1 fruit fly cellular context compared by ENCODE assay signal in the genomic region with DNA sequence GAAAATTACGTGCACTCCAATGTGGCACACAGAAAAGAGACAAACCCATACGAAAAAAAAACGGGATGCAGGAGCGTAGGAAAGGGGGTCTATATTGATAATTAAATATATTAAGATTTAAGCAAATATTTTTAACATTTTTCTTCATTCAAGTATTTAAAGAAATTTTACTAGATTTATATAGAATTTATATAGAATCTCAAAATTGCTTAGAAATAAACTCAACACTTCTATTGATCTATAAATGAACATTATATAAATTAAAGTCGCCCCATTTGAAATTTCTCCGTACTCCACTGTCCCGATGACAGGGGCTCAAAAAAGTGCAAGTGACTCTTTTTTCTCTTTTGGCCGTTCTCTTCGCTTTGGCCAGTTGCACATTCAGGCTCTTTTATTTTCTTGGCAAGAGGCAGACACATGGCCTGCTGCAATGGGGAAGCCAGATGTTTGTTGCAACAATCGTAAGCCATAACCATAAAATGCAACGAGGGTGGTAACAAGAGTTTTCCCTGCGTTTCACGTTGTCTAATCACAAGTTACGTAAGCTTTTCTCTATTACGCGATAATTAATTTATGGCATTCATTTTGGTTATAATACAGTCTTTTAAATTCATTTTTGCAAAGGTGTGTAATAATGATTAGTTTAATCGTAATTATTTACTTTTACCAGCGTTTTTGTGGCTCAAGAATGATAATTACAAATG.
A peak's percentile ranks its signal among the peaks of the same experiment; 100 is the strongest.
TF ChIP-seq lines count a peak whose summit lies in the region.

No protein-coding gene starts in this region.

TF ChIP-seq in whole organism, embryonic, 481 proteins besides CTCF, POLR2A, EP300 and RAD21 (continued from another document):
- TF ChIP-seq prd (optimal IDR thresholded peaks at IDR 0.05; lab: Kevin White, UChicago) (no peak), prd (GFP tag; IDR thresholded peaks at IDR 0.05; lab: Robert Waterston, UW) (peak; percentile 76; the same call in 2 of the 3 replicates), dan (GFP tag; IDR thresholded peaks at IDR 0.05; lab: Robert Waterston, UW) (no peak), gem (tag; optimal IDR thresholded peaks at IDR 0.05; lab: Kevin White, UChicago) (peak; percentile 75), ttk (GFP tag; IDR thresholded peaks at IDR 0.05; lab: Robert Waterston, UW) (no peak), CG4424 (GFP tag; optimal IDR thresholded peaks at IDR 0.05; lab: Kevin White, UChicago) (peak; percentile 26), CG7271 (tag; optimal IDR thresholded peaks at IDR 0.05; lab: Kevin White, UChicago) (peak; percentile 27), CG18476 (GFP tag; optimal IDR thresholded peaks at IDR 0.05; lab: Kevin White, UChicago) (peak; percentile 92), sob (GFP tag; IDR thresholded peaks at IDR 0.05; lab: Robert Waterston, UW) (no peak), grau (tag; optimal IDR thresholded peaks at IDR 0.05; lab: Kevin White, UChicago) (peak; percentile 45), Stat92E (GFP tag; optimal IDR thresholded peaks at IDR 0.05; lab: Kevin White, UChicago) (no peak), Ssrp (tag; optimal IDR thresholded peaks at IDR 0.05; lab: Kevin White, UChicago) (peak; percentile 49), sna (GFP tag; IDR thresholded peaks at IDR 0.05; lab: Robert Waterston, UW; ENCODE audit: partially characterized antibody) (no peak), Hey (tag; optimal IDR thresholded peaks at IDR 0.05; lab: Kevin White, UChicago) (no peak), CG1529 (GFP tag; optimal IDR thresholded peaks at IDR 0.05; lab: Kevin White, UChicago) (peak; percentile 24), br (optimal IDR thresholded peaks at IDR 0.05; lab: Kevin White, UChicago) (no peak), Opbp (GFP tag; IDR thresholded peaks at IDR 0.05; lab: Robert Waterston, UW; ENCODE audit: partially characterized antibody) (no peak), bcd (GFP tag; optimal IDR thresholded peaks at IDR 0.05; lab: Kevin White, UChicago) (no peak), Sin3A (optimal IDR thresholded peaks at IDR 0.05; lab: Kevin White, UChicago) (no peak), E2f1 (GFP tag; IDR thresholded peaks at IDR 0.05; lab: Robert Waterston, UW) (no peak), lbe (GFP tag; optimal IDR thresholded peaks at IDR 0.05; lab: Kevin White, UChicago) (peak; percentile 71), schlank (tag; optimal IDR thresholded peaks at IDR 0.05; lab: Kevin White, UChicago) (no peak), az2 (GFP tag; optimal IDR thresholded peaks at IDR 0.05; lab: Kevin White, UChicago) (peak; percentile 32), CG13287 (GFP tag; IDR thresholded peaks at IDR 0.05; lab: Robert Waterston, UW; ENCODE audit: partially characterized antibody) (no peak), lilli (GFP tag; optimal IDR thresholded peaks at IDR 0.05; lab: Kevin White, UChicago) (no peak), CG9215 (GFP tag; IDR thresholded peaks at IDR 0.05; lab: Robert Waterston, UW) (no peak), Doc3 (GFP tag; IDR thresholded peaks at IDR 0.05; lab: Robert Waterston, UW; ENCODE audit: partially characterized antibody) (no peak), nerfin-1 (tag; optimal IDR thresholded peaks at IDR 0.05; lab: Kevin White, UChicago) (peak; percentile 47), CG12391 (tag; optimal IDR thresholded peaks at IDR 0.05; lab: Kevin White, UChicago) (peak; percentile 58), dysf (GFP tag; IDR thresholded peaks at IDR 0.05; lab: Robert Waterston, UW) (no peak), bsh (GFP tag; optimal IDR thresholded peaks at IDR 0.05; lab: Kevin White, UChicago) (peak; percentile 64 to 92), fd102C (GFP tag; optimal IDR thresholded peaks at IDR 0.05; lab: Kevin White, UChicago) (no peak), chm (GFP tag; IDR thresholded peaks at IDR 0.05; lab: Robert Waterston, UW) (no peak), CG3065 (GFP tag; optimal IDR thresholded peaks at IDR 0.05; lab: Kevin White, UChicago) (no peak), CG31441 (GFP tag; IDR thresholded peaks at IDR 0.05; lab: Robert Waterston, UW) (peak; percentile 68), repo (GFP tag; optimal IDR thresholded peaks at IDR 0.05; lab: Kevin White, UChicago) (no peak), CG10543 (GFP tag; optimal IDR thresholded peaks at IDR 0.05; lab: Kevin White, UChicago) (no peak), NC2α (GFP tag; optimal IDR thresholded peaks at IDR 0.05; lab: Kevin White, UChicago) (no peak), tgo (GFP tag; IDR thresholded peaks at IDR 0.05; lab: Robert Waterston, UW) (no peak; the same call in 2 of the 3 replicates), CG30403 (GFP tag; optimal IDR thresholded peaks at IDR 0.05; lab: Kevin White, UChicago) (peak; percentile 11), CG9727 (GFP tag; optimal IDR thresholded peaks at IDR 0.05; lab: Kevin White, UChicago) (peak; percentile 64), corto (GFP tag; optimal IDR thresholded peaks at IDR 0.05; lab: Kevin White, UChicago) (peak; percentile 15), B-H1 (GFP tag; IDR thresholded peaks at IDR 0.05; lab: Robert Waterston, UW) (no peak), CG18599 (GFP tag; optimal IDR thresholded peaks at IDR 0.05; lab: Kevin White, UChicago) (no peak), Awh (GFP tag; IDR thresholded peaks at IDR 0.05; lab: Robert Waterston, UW) (no peak), fd3F (GFP tag; optimal IDR thresholded peaks at IDR 0.05; lab: Kevin White, UChicago) (no peak), CG17359 (tag; optimal IDR thresholded peaks at IDR 0.05; lab: Kevin White, UChicago) (peak; percentile 30), pnt (GFP tag; optimal IDR thresholded peaks at IDR 0.05; lab: Kevin White, UChicago) (no peak), ac (GFP tag; optimal IDR thresholded peaks at IDR 0.05; lab: Kevin White, UChicago) (no peak), HmgD (GFP tag; optimal IDR thresholded peaks at IDR 0.05; lab: Kevin White, UChicago) (no peak), Sox102F (GFP tag; optimal IDR thresholded peaks at IDR 0.05; lab: Kevin White, UChicago) (peak; percentile 57), Oli (tag; optimal IDR thresholded peaks at IDR 0.05; lab: Kevin White, UChicago) (peak; percentile 17), CG16815 (GFP tag; optimal IDR thresholded peaks at IDR 0.05; lab: Kevin White, UChicago) (peak; percentile 33), mld (GFP tag; IDR thresholded peaks at IDR 0.05; lab: Robert Waterston, UW; ENCODE audit: partially characterized antibody) (no peak), row (GFP tag; IDR thresholded peaks at IDR 0.05; lab: Robert Waterston, UW) (peak; percentile 50), CG7839 (tag; optimal IDR thresholded peaks at IDR 0.05; lab: Kevin White, UChicago) (peak; percentile 52), Dref (GFP tag; IDR thresholded peaks at IDR 0.05; lab: Robert Waterston, UW) (no peak), Asciz (GFP tag; optimal IDR thresholded peaks at IDR 0.05; lab: Kevin White, UChicago) (peak; percentile 27), pros (GFP tag; optimal IDR thresholded peaks at IDR 0.05; lab: Kevin White, UChicago) (no peak), z (GFP tag; IDR thresholded peaks at IDR 0.05; lab: Robert Waterston, UW) (no peak), Xrp1 (GFP tag; IDR thresholded peaks at IDR 0.05; lab: Robert Waterston, UW) (peak; percentile 75), CG11723 (GFP tag; optimal IDR thresholded peaks at IDR 0.05; lab: Kevin White, UChicago) (no peak), Jarid2 (GFP tag; optimal IDR thresholded peaks at IDR 0.05; lab: Kevin White, UChicago) (no peak), CG4404 (GFP tag; IDR thresholded peaks at IDR 0.05; lab: Robert Waterston, UW) (0 out of 2 replicates have a peak, but pooled peaks have one; percentile 39), CG7963 (GFP tag; IDR thresholded peaks at IDR 0.05; lab: Robert Waterston, UW; ENCODE audit: partially characterized antibody) (no peak), CG11696 (GFP tag; IDR thresholded peaks at IDR 0.05; lab: Robert Waterston, UW) (no peak), pita (GFP tag; optimal IDR thresholded peaks at IDR 0.05; lab: Kevin White, UChicago) (no peak), Dad (GFP tag; optimal IDR thresholded peaks at IDR 0.05; lab: Kevin White, UChicago) (no peak), gcm (GFP tag; optimal IDR thresholded peaks at IDR 0.05; lab: Kevin White, UChicago) (peak; percentile 52), CG6813 (GFP tag; optimal IDR thresholded peaks at IDR 0.05; lab: Kevin White, UChicago) (peak; percentile 35), CG2712 (tag; optimal IDR thresholded peaks at IDR 0.05; lab: Kevin White, UChicago) (peak; percentile 75), CG2875 (GFP tag; optimal IDR thresholded peaks at IDR 0.05; lab: Kevin White, UChicago) (peak; percentile 32), CG6175 (GFP tag; IDR thresholded peaks at IDR 0.05; lab: Robert Waterston, UW) (no peak), CG7786 (GFP tag; optimal IDR thresholded peaks at IDR 0.05; lab: Kevin White, UChicago) (no peak), Neu2 (GFP tag; optimal IDR thresholded peaks at IDR 0.05; lab: Kevin White, UChicago; ENCODE audit: borderline replicate concordance) (no peak), pb (GFP tag; optimal IDR thresholded peaks at IDR 0.05; lab: Kevin White, UChicago) (no peak), en (GFP tag; optimal IDR thresholded peaks at IDR 0.05; lab: Kevin White, UChicago) (no peak), MESR4 (GFP tag; optimal IDR thresholded peaks at IDR 0.05; lab: Kevin White, UChicago) (no peak), Camta (GFP tag; optimal IDR thresholded peaks at IDR 0.05; lab: Kevin White, UChicago) (no peak), Bgb (GFP tag; IDR thresholded peaks at IDR 0.05; lab: Robert Waterston, UW; ENCODE audit: partially characterized antibody) (no peak), unpg (GFP tag; optimal IDR thresholded peaks at IDR 0.05; lab: Kevin White, UChicago) (peak; percentile 47), hbn (GFP tag; IDR thresholded peaks at IDR 0.05; lab: Robert Waterston, UW; ENCODE audit: partially characterized antibody) (no peak), Dll (GFP tag; IDR thresholded peaks at IDR 0.05; lab: Robert Waterston, UW; ENCODE audit: partially characterized antibody) (no peak), Pdp1 (GFP tag; optimal IDR thresholded peaks at IDR 0.05; lab: Kevin White, UChicago) (peak in 1 of 2 experiments; percentile 72), lab (GFP tag; optimal IDR thresholded peaks at IDR 0.05; lab: Kevin White, UChicago) (no peak), CG11504 (tag; optimal IDR thresholded peaks at IDR 0.05; lab: Kevin White, UChicago) (no peak), CG17912 (GFP tag; optimal IDR thresholded peaks at IDR 0.05; lab: Kevin White, UChicago) (no peak), slbo (GFP tag; IDR thresholded peaks at IDR 0.05; lab: Robert Waterston, UW) (no peak), Blimp-1 (GFP tag; optimal IDR thresholded peaks at IDR 0.05; lab: Kevin White, UChicago) (peak; percentile 90), Fer2 (tag; optimal IDR thresholded peaks at IDR 0.05; lab: Kevin White, UChicago) (no peak), Bdp1 (GFP tag; optimal IDR thresholded peaks at IDR 0.05; lab: Kevin White, UChicago) (no peak), CG12236 (GFP tag; optimal IDR thresholded peaks at IDR 0.05; lab: Kevin White, UChicago) (no peak), CG10321 (GFP tag; IDR thresholded peaks at IDR 0.05; lab: Robert Waterston, UW) (no peak), tna (GFP tag; IDR thresholded peaks at IDR 0.05; lab: Robert Waterston, UW; ENCODE audit: partially characterized antibody) (no peak), CG14860 (GFP tag; IDR thresholded peaks at IDR 0.05; lab: Robert Waterston, UW; ENCODE audit: partially characterized antibody) (no peak), fd96Cb (tag; optimal IDR thresholded peaks at IDR 0.05; lab: Kevin White, UChicago) (peak; percentile 37), Myb (GFP tag; optimal IDR thresholded peaks at IDR 0.05; lab: Kevin White, UChicago) (no peak), Ptx1 (GFP tag; IDR thresholded peaks at IDR 0.05; lab: Robert Waterston, UW) (0 out of 2 replicates have a peak, but pooled peaks have one; percentile 5), chinmo (GFP tag; IDR thresholded peaks at IDR 0.05; lab: Robert Waterston, UW; ENCODE audit: partially characterized antibody) (no peak)
